Worm (Caenorhabditis elegans): ENCODE results near the gene Y41D4B.1.

ce11 chrIV:1649349-1649748, 23.1 kb upstream of the Y41D4B.1 start:
- no peak for TF ChIP-seq F13C5.2 (tag; optimal IDR thresholded peaks at IDR 0.05)
- TF ChIP-seq B0310.2 (tag; optimal IDR thresholded peaks at IDR 0.05), result no peak
- TF ChIP-seq scrt-1 (GFP tag; IDR thresholded peaks at IDR 0.05), result no peak
